8 worm cellular contexts compared by ENCODE assay signal in genomic region chrII:5873564-5874070, ce11.
A peak's percentile ranks its signal among the peaks of the same experiment; 100 is the strongest.
TF ChIP-seq lines count a peak whose summit lies in the region.

Gene tex-2 (minus strand): TSS chrII:5873614.

TF ChIP-seq in whole organism, L1 larva, 84 proteins besides CTCF, POLR2A, EP300 and RAD21 (continues in another document):
- no peak for TF ChIP-seq mep-1 (tag; optimal IDR thresholded peaks at IDR 0.05; lab: Kevin White, UChicago)
- TF ChIP-seq lsy-2 (tag; optimal IDR thresholded peaks at IDR 0.05; lab: Kevin White, UChicago): peak; percentile 7 to 22
- TF ChIP-seq lin-13 (GFP tag; optimal IDR thresholded peaks at IDR 0.05; lab: Kevin White, UChicago): peak; percentile 48
- TF ChIP-seq Y116A8C.19 (tag; optimal IDR thresholded peaks at IDR 0.05; lab: Kevin White, UChicago; ENCODE audit: borderline replicate concordance): no peak
- TF ChIP-seq rnt-1 (tag; optimal IDR thresholded peaks at IDR 0.05; lab: Kevin White, UChicago): peak; percentile 32
- no peak for TF ChIP-seq elt-3 (tag; optimal IDR thresholded peaks at IDR 0.05; lab: Kevin White, UChicago)
- TF ChIP-seq C34B4.2 (tag; optimal IDR thresholded peaks at IDR 0.05; lab: Kevin White, UChicago): no peak
- TF ChIP-seq sptf-1 (tag; optimal IDR thresholded peaks at IDR 0.05; lab: Kevin White, UChicago): no peak
- no peak for TF ChIP-seq F16B12.6 (tag; optimal IDR thresholded peaks at IDR 0.05; lab: Kevin White, UChicago)
- no peak for TF ChIP-seq hlh-17 (GFP tag; optimal IDR thresholded peaks at IDR 0.05; lab: Kevin White, UChicago; ENCODE audit: borderline replicate concordance)
- TF ChIP-seq C04F5.9 (tag; optimal IDR thresholded peaks at IDR 0.05; lab: Kevin White, UChicago): no peak

TF ChIP-seq in whole organism, L2 larva, 48 proteins besides CTCF, POLR2A, EP300 and RAD21 (continues in another document):
- TF ChIP-seq nhr-12 (tag; optimal IDR thresholded peaks at IDR 0.05; lab: Kevin White, UChicago): no peak
- peak in 1 of 2 experiments; percentile 33 for TF ChIP-seq lsy-2 (tag; optimal IDR thresholded peaks at IDR 0.05; lab: Kevin White, UChicago)
- TF ChIP-seq C34F6.9 (tag; optimal IDR thresholded peaks at IDR 0.05; lab: Kevin White, UChicago): peak; percentile 34
- peak; percentile 77 for TF ChIP-seq fos-1 (tag; optimal IDR thresholded peaks at IDR 0.05; lab: Kevin White, UChicago)
- TF ChIP-seq nhr-129 (tag; optimal IDR thresholded peaks at IDR 0.05; lab: Kevin White, UChicago): peak; percentile 48
- TF ChIP-seq F13H6.1 (tag; optimal IDR thresholded peaks at IDR 0.05; lab: Kevin White, UChicago): peak; percentile 32
- no peak for TF ChIP-seq nhr-21 (tag; optimal IDR thresholded peaks at IDR 0.05; lab: Kevin White, UChicago)
- TF ChIP-seq nhr-77 (tag; optimal IDR thresholded peaks at IDR 0.05; lab: Kevin White, UChicago): no peak
- TF ChIP-seq zag-1 (tag; optimal IDR thresholded peaks at IDR 0.05; lab: Kevin White, UChicago): peak; percentile 24
- no peak for TF ChIP-seq skn-1 (tag; optimal IDR thresholded peaks at IDR 0.05; lab: Kevin White, UChicago)
- TF ChIP-seq crh-2 (tag; optimal IDR thresholded peaks at IDR 0.05; lab: Kevin White, UChicago): peak; percentile 9
- peak; percentile 13 for TF ChIP-seq lin-13 (GFP tag; optimal IDR thresholded peaks at IDR 0.05; lab: Kevin White, UChicago)

TF ChIP-seq in whole organism, L3 larva, 47 proteins besides CTCF, POLR2A, EP300 and RAD21 (continues in another document):
- TF ChIP-seq ztf-11 (tag; optimal IDR thresholded peaks at IDR 0.05; lab: Kevin White, UChicago) (no peak), pha-4 (tag; optimal IDR thresholded peaks at IDR 0.05; lab: Kevin White, UChicago) (peak; percentile 35), skn-1 (tag; optimal IDR thresholded peaks at IDR 0.05; lab: Kevin White, UChicago) (no peak), ztf-4 (tag; optimal IDR thresholded peaks at IDR 0.05; lab: Kevin White, UChicago) (no peak), ceh-28 (tag; optimal IDR thresholded peaks at IDR 0.05; lab: Kevin White, UChicago) (no peak), nhr-11 (tag; optimal IDR thresholded peaks at IDR 0.05; lab: Kevin White, UChicago) (no peak), nhr-237 (tag; optimal IDR thresholded peaks at IDR 0.05; lab: Kevin White, UChicago) (no peak), ceh-82 (tag; optimal IDR thresholded peaks at IDR 0.05; lab: Kevin White, UChicago) (no peak), nfya-1 (tag; optimal IDR thresholded peaks at IDR 0.05; lab: Kevin White, UChicago; ENCODE audit: insufficient read depth) (peak; percentile 28), zag-1 (tag; optimal IDR thresholded peaks at IDR 0.05; lab: Kevin White, UChicago) (no peak), elt-3 (tag; optimal IDR thresholded peaks at IDR 0.05; lab: Kevin White, UChicago) (no peak), nhr-23 (tag; optimal IDR thresholded peaks at IDR 0.05; lab: Kevin White, UChicago) (no peak)

TF ChIP-seq in whole organism, L4 larva, 104 proteins besides CTCF, POLR2A, EP300 and RAD21 (continues in another document):
- TF ChIP-seq nhr-77 (tag; optimal IDR thresholded peaks at IDR 0.05; lab: Kevin White, UChicago) (no peak), egl-43 (GFP tag; IDR thresholded peaks at IDR 0.05; lab: Robert Waterston, UW) (no peak), daf-8 (GFP tag; IDR thresholded peaks at IDR 0.05; lab: Robert Waterston, UW) (no peak), dmd-9 (GFP tag; IDR thresholded peaks at IDR 0.05; lab: Robert Waterston, UW) (no peak), spr-3 (GFP tag; optimal IDR thresholded peaks at IDR 0.05; lab: Kevin White, UChicago) (no peak), hlh-11 (tag; optimal IDR thresholded peaks at IDR 0.05; lab: Kevin White, UChicago) (peak; percentile 72), F49E8.2 (tag; optimal IDR thresholded peaks at IDR 0.05; lab: Kevin White, UChicago; ENCODE audit: borderline replicate concordance) (no peak), lin-13 (GFP tag; optimal IDR thresholded peaks at IDR 0.05; lab: Kevin White, UChicago) (peak; percentile 10), ceh-44 (GFP tag; IDR thresholded peaks at IDR 0.05; lab: Robert Waterston, UW) (no peak), php-3 (GFP tag; IDR thresholded peaks at IDR 0.05; lab: Robert Waterston, UW) (no peak), lin-29 (GFP tag; IDR thresholded peaks at IDR 0.05; lab: Robert Waterston, UW) (no peak), unc-130 (GFP tag; optimal IDR thresholded peaks at IDR 0.05; lab: Kevin White, UChicago) (peak; percentile 49)

TF ChIP-seq in whole organism, late embryonic, 69 proteins besides CTCF, POLR2A, EP300 and RAD21 (continues in another document):
- TF ChIP-seq fax-1 (tag; optimal IDR thresholded peaks at IDR 0.05; lab: Kevin White, UChicago) (no peak), T23F11.4 (GFP tag; optimal IDR thresholded peaks at IDR 0.05; lab: Kevin White, UChicago) (no peak), lin-11 (tag; optimal IDR thresholded peaks at IDR 0.05; lab: Kevin White, UChicago) (no peak), K09A11.1 (tag; optimal IDR thresholded peaks at IDR 0.05; lab: Kevin White, UChicago; ENCODE audit: insufficient read depth) (no peak), ceh-30 (tag; optimal IDR thresholded peaks at IDR 0.05; lab: Kevin White, UChicago) (no peak), madf-2 (tag; optimal IDR thresholded peaks at IDR 0.05; lab: Kevin White, UChicago) (no peak), unc-3 (GFP tag; conservative IDR thresholded peaks at IDR 0.05; lab: Robert Waterston, UW) (no peak), unc-3 (tag; optimal IDR thresholded peaks at IDR 0.05; lab: Kevin White, UChicago) (no peak), unc-55 (GFP tag; optimal IDR thresholded peaks at IDR 0.05; lab: Kevin White, UChicago) (no peak), npax-4 (tag; optimal IDR thresholded peaks at IDR 0.05; lab: Kevin White, UChicago) (no peak), pqm-1 (tag; optimal IDR thresholded peaks at IDR 0.05; lab: Kevin White, UChicago) (no peak), che-1 (tag; optimal IDR thresholded peaks at IDR 0.05; lab: Kevin White, UChicago) (no peak), ceh-14 (tag; optimal IDR thresholded peaks at IDR 0.05; lab: Kevin White, UChicago) (no peak)

TF ChIP-seq in whole organism, midembryonic, 9 proteins besides CTCF, POLR2A, EP300 and RAD21:
- TF ChIP-seq cog-1 (tag; optimal IDR thresholded peaks at IDR 0.05; lab: Kevin White, UChicago): no peak
- TF ChIP-seq ztf-23 (GFP tag; IDR thresholded peaks at IDR 0.05; lab: Robert Waterston, UW): 0 out of 2 replicates have a peak, but pooled peaks have one; percentile 39

TF ChIP-seq in whole organism, mixed stage, embryonic, 35 proteins besides CTCF, POLR2A, EP300 and RAD21:
- TF ChIP-seq lin-13 (tag; optimal IDR thresholded peaks at IDR 0.05; lab: Kevin White, UChicago): peak; percentile 54
- TF ChIP-seq ces-1 (GFP tag; optimal IDR thresholded peaks at IDR 0.05; lab: Kevin White, UChicago): peak; percentile 89
- TF ChIP-seq mep-1 (tag; optimal IDR thresholded peaks at IDR 0.05; lab: Kevin White, UChicago): peak; percentile 86
- no peak for TF ChIP-seq nhr-76 (tag; optimal IDR thresholded peaks at IDR 0.05; lab: Kevin White, UChicago)
- no peak for TF ChIP-seq pha-4 (tag; optimal IDR thresholded peaks at IDR 0.05; lab: Kevin White, UChicago)
- peak; percentile 30 for TF ChIP-seq lsy-2 (tag; optimal IDR thresholded peaks at IDR 0.05; lab: Kevin White, UChicago)
- TF ChIP-seq sptf-1 (tag; optimal IDR thresholded peaks at IDR 0.05; lab: Kevin White, UChicago): no peak
- no peak for TF ChIP-seq lin-32 (GFP tag; optimal IDR thresholded peaks at IDR 0.05; lab: Kevin White, UChicago)
TF ChIP-seq in whole organism, mixed stage, embryonic: peak in this region for 4.

TF ChIP-seq in whole organism, young adult, 124 proteins besides CTCF, POLR2A, EP300 and RAD21 (continues in another document):
- TF ChIP-seq C17E4.6 (GFP tag; IDR thresholded peaks at IDR 0.05; lab: Robert Waterston, UW) (no peak), tbx-9 (tag; optimal IDR thresholded peaks at IDR 0.05; lab: Kevin White, UChicago; ENCODE audit: borderline replicate concordance) (no peak), T26A5.8 (tag; optimal IDR thresholded peaks at IDR 0.05; lab: Kevin White, UChicago) (no peak), xnd-1 (tag; optimal IDR thresholded peaks at IDR 0.05; lab: Kevin White, UChicago) (no peak), him-1 (tag; optimal IDR thresholded peaks at IDR 0.05; lab: Kevin White, UChicago) (no peak), ZK185.1 (tag; optimal IDR thresholded peaks at IDR 0.05; lab: Kevin White, UChicago; ENCODE audit: poor library complexity, severe bottlenecking) (no peak), Y53F4B.3 (GFP tag; IDR thresholded peaks at IDR 0.05; lab: Robert Waterston, UW) (no peak), tbp1 (GFP tag; optimal IDR thresholded peaks at IDR 0.05; lab: Kevin White, UChicago) (peak; percentile 11), B0261.1 (tag; optimal IDR thresholded peaks at IDR 0.05; lab: Kevin White, UChicago) (no peak), madf-3 (GFP tag; IDR thresholded peaks at IDR 0.05; lab: Robert Waterston, UW) (no peak), zfh-2 (GFP tag; conservative IDR thresholded peaks at IDR 0.05; lab: Robert Waterston, UW) (peak; percentile 33; the same call in 1 of the 2 replicates), K12H6.12 (tag; optimal IDR thresholded peaks at IDR 0.05; lab: Kevin White, UChicago) (no peak), lsy-27 (tag; optimal IDR thresholded peaks at IDR 0.05; lab: Kevin White, UChicago; ENCODE audit: borderline replicate concordance, insufficient read depth) (peak; percentile 14), ceh-40 (GFP tag; IDR thresholded peaks at IDR 0.05; lab: Robert Waterston, UW) (no peak), lsl-1 (GFP tag; optimal IDR thresholded peaks at IDR 0.05; lab: Kevin White, UChicago) (peak; percentile 15), somi-1 (GFP tag; optimal IDR thresholded peaks at IDR 0.05; lab: Kevin White, UChicago) (no peak), unc-130 (GFP tag; optimal IDR thresholded peaks at IDR 0.05; lab: Kevin White, UChicago) (no peak), Y67H2A.10 (GFP tag; conservative IDR thresholded peaks at IDR 0.05; lab: Robert Waterston, UW) (no peak), nfya-1 (tag; optimal IDR thresholded peaks at IDR 0.05; lab: Kevin White, UChicago; ENCODE audit: borderline replicate concordance, insufficient read depth) (no peak), F37B4.10 (GFP tag; IDR thresholded peaks at IDR 0.05; lab: Robert Waterston, UW) (no peak), F39B2.1 (GFP tag; IDR thresholded peaks at IDR 0.05; lab: Robert Waterston, UW) (no peak), snpc-4 (GFP tag; optimal IDR thresholded peaks at IDR 0.05; lab: Kevin White, UChicago) (no peak), snpc-4 (tag; optimal IDR thresholded peaks at IDR 0.05; lab: Kevin White, UChicago) (peak in 1 of 4 experiments; percentile 51), dox-1 (GFP tag; IDR thresholded peaks at IDR 0.05; lab: Robert Waterston, UW) (peak; percentile 70), nfya-2 (GFP tag; IDR thresholded peaks at IDR 0.05; lab: Robert Waterston, UW) (no peak), pha-4 (tag; optimal IDR thresholded peaks at IDR 0.05; lab: Kevin White, UChicago) (no peak), let-607 (tag; optimal IDR thresholded peaks at IDR 0.05; lab: Kevin White, UChicago) (peak in 1 of 2 experiments; percentile 12), ceh-27 (GFP tag; optimal IDR thresholded peaks at IDR 0.05; lab: Kevin White, UChicago) (no peak), K11D2.4 (GFP tag; IDR thresholded peaks at IDR 0.05; lab: Robert Waterston, UW) (no peak)
